Fruit fly (Drosophila melanogaster) whole organism, embryonic: ENCODE results near the gene CG34301.

Experiments
- Blimp-1 ChIP-seq: fragments of 200-800 bp; sonication (Bioruptor generic); optimal IDR thresholded peaks from 3 replicates; lab custom pipeline; 2018; ENCODE audit warnings: missing biosample characterization, missing genetic modification characterization, mild to moderate bottlenecking, moderate library complexity, missing genetic modification reagents
- CG10979 ChIP-seq: fragments of 200-800 bp; sonication (Bioruptor generic); optimal IDR thresholded peaks from 2 replicates; lab custom pipeline; 2018; ENCODE audit warnings: missing biosample characterization, mild to moderate bottlenecking, missing genetic modification characterization, moderate library complexity
- CG11398 ChIP-seq: fragments of 200-800 bp; sonication (Bioruptor generic); optimal IDR thresholded peaks from 2 replicates; lab custom pipeline; 2016; ENCODE audit warnings: missing biosample characterization, missing genetic modification characterization
- CG13296 ChIP-seq: fragments of 200-800 bp; sonication (Bioruptor generic); optimal IDR thresholded peaks from 3 replicates; lab custom pipeline; 2018; ENCODE audit warnings: missing biosample characterization, mild to moderate bottlenecking, missing genetic modification characterization
- CG15073 ChIP-seq: fragments of 200-800 bp; sonication (Bioruptor generic); optimal IDR thresholded peaks from 2 replicates; lab custom pipeline; 2016; ENCODE audit warnings: missing biosample characterization, missing genetic modification characterization
- CG15514 ChIP-seq: fragments of 200-800 bp; sonication (Bioruptor generic); optimal IDR thresholded peaks from 3 replicates; lab custom pipeline; 2017; ENCODE audit warnings: missing biosample characterization, missing genetic modification characterization, mild to moderate bottlenecking, moderate library complexity, missing genetic modification reagents
- CG1603 ChIP-seq: fragments of 200-800 bp; sonication (Bioruptor generic); optimal IDR thresholded peaks from 2 replicates; lab custom pipeline; 2019; ENCODE audit warnings: missing biosample characterization, mild to moderate bottlenecking, missing genetic modification characterization, moderate library complexity
- CG16815 ChIP-seq: fragments of 200-800 bp; sonication (Bioruptor generic); optimal IDR thresholded peaks from 3 replicates; lab custom pipeline; 2017; ENCODE audit warnings: missing biosample characterization, mild to moderate bottlenecking, missing genetic modification characterization
- CG16863 ChIP-seq: fragments of 200-800 bp; sonication (Bioruptor generic); optimal IDR thresholded peaks from 3 replicates; lab custom pipeline; 2016; ENCODE audit warnings: missing biosample characterization, missing genetic modification characterization
- CG17361 ChIP-seq: fragments of 200-800 bp; sonication (Bioruptor generic); IDR thresholded peaks from 3 replicates; pipeline ENCODE4 v1.3.6; 2022; ENCODE audit warnings: missing biosample characterization, missing genetic modification characterization
- CG30431 ChIP-seq: fragments of 200-800 bp; sonication (Bioruptor generic); optimal IDR thresholded peaks from 2 replicates; lab custom pipeline; 2017; ENCODE audit warnings: missing biosample characterization, missing genetic modification characterization
- CG31441 ChIP-seq: fragments of 200-800 bp; sonication (Bioruptor generic); IDR thresholded peaks from 2 replicates; pipeline ENCODE4 v1.3.6; 2022; ENCODE audit warnings: missing biosample characterization, missing genetic modification characterization
- CG34422 ChIP-seq: fragments of 200-800 bp; sonication (Bioruptor generic); IDR thresholded peaks from 3 replicates; pipeline ENCODE4 v1.3.6; 2022; ENCODE audit warnings: missing biosample characterization, missing genetic modification characterization
- CG3995 ChIP-seq: fragments of 200-800 bp; sonication (Bioruptor generic); optimal IDR thresholded peaks from 3 replicates; lab custom pipeline; 2016; ENCODE audit warnings: missing biosample characterization, missing genetic modification characterization
- CG4282 ChIP-seq: fragments of 200-800 bp; sonication (Bioruptor generic); optimal IDR thresholded peaks from 2 replicates; lab custom pipeline; 2016; ENCODE audit warnings: missing biosample characterization, missing genetic modification characterization
- CG4328 ChIP-seq: fragments of 200-800 bp; sonication (Bioruptor generic); optimal IDR thresholded peaks from 3 replicates; lab custom pipeline; 2017; ENCODE audit warnings: missing biosample characterization, missing genetic modification reagents, missing genetic modification characterization
- CG4360 ChIP-seq: fragments of 200-800 bp; sonication (Bioruptor generic); IDR thresholded peaks from 2 replicates; pipeline ENCODE4 v1.3.6; 2022; ENCODE audit warnings: missing biosample characterization, missing genetic modification characterization
- CG4424 ChIP-seq: fragments of 200-800 bp; sonication (Bioruptor generic); optimal IDR thresholded peaks from 3 replicates; lab custom pipeline; 2016; ENCODE audit warnings: missing biosample characterization, missing genetic modification characterization
- CG7928 ChIP-seq: fragments of 200-800 bp; sonication (Bioruptor generic); optimal IDR thresholded peaks from 2 replicates; lab custom pipeline; 2017; ENCODE audit warnings: missing biosample characterization, mild to moderate bottlenecking, missing genetic modification characterization
- CG8924 ChIP-seq: fragments of 200-800 bp; optimal IDR thresholded peaks from 3 replicates; lab custom pipeline; 2019; ENCODE audit warnings: missing biosample characterization, mild to moderate bottlenecking, missing genetic modification characterization, moderate library complexity
- CG9797 ChIP-seq: fragments of 200-800 bp; sonication (Bioruptor generic); optimal IDR thresholded peaks from 3 replicates; lab custom pipeline; 2018; ENCODE audit warnings: missing biosample characterization, mild to moderate bottlenecking, missing genetic modification characterization
- CG9817 ChIP-seq: fragments of 200-800 bp; sonication (Bioruptor generic); optimal IDR thresholded peaks from 2 replicates; lab custom pipeline; 2018; ENCODE audit warnings: missing biosample characterization, mild to moderate bottlenecking, missing genetic modification characterization, moderate library complexity
- CG9876 ChIP-seq: fragments of 200-800 bp; sonication (Bioruptor generic); optimal IDR thresholded peaks from 2 replicates; lab custom pipeline; 2016; ENCODE audit warnings: missing biosample characterization, missing genetic modification characterization
- CHES-1-like ChIP-seq: fragments of 200-800 bp; sonication (Bioruptor generic); optimal IDR thresholded peaks from 2 replicates; lab custom pipeline; 2016; ENCODE audit warnings: missing biosample characterization, missing genetic modification characterization
- D19B ChIP-seq: fragments of 200-800 bp; sonication (Bioruptor generic); optimal IDR thresholded peaks from 2 replicates; lab custom pipeline; 2017; ENCODE audit warnings: missing biosample characterization, mild to moderate bottlenecking, missing genetic modification characterization
- Dbx ChIP-seq: fragments of 200-800 bp; sonication (Bioruptor generic); IDR thresholded peaks from 3 replicates; pipeline ENCODE4 v1.3.6; 2022; ENCODE audit warnings: missing biosample characterization, missing genetic modification characterization
- Hmx ChIP-seq: fragments of 200-800 bp; sonication (Bioruptor generic); optimal IDR thresholded peaks from 2 replicates; lab custom pipeline; 2016; ENCODE audit warnings: missing biosample characterization, missing genetic modification characterization
- Hsf ChIP-seq: fragments of 200-800 bp; sonication (Bioruptor generic); optimal IDR thresholded peaks from 3 replicates; lab custom pipeline; 2016; ENCODE audit warnings: missing biosample characterization, missing genetic modification characterization
- Lpt ChIP-seq: fragments of >200 bp; optimal IDR thresholded peaks from 2 replicates; lab custom pipeline; 2018; ENCODE audit warnings: missing biosample characterization, missing genetic modification characterization
- Myb ChIP-seq: fragments of 200-800 bp; sonication (Bioruptor generic); optimal IDR thresholded peaks from 2 replicates; lab custom pipeline; 2016; ENCODE audit warnings: missing biosample characterization, missing genetic modification characterization
- Neu2 ChIP-seq: fragments of 200-800 bp; sonication (Bioruptor generic); optimal IDR thresholded peaks from 3 replicates; lab custom pipeline; 2016; ENCODE audit warnings: missing biosample characterization, missing genetic modification characterization, borderline replicate concordance
- Ptx1 ChIP-seq: fragments of 200-800 bp; sonication (Bioruptor generic); IDR thresholded peaks from 2 replicates; pipeline ENCODE4 v1.3.6; 2022; ENCODE audit warnings: missing biosample characterization, missing genetic modification characterization
- abd-A ChIP-seq: fragments of 200-800 bp; sonication (Bioruptor generic); optimal IDR thresholded peaks from 3 replicates; lab custom pipeline; 2019; ENCODE audit warnings: missing biosample characterization, mild to moderate bottlenecking, missing genetic modification characterization, moderate library complexity
- ac ChIP-seq: fragments of 200-800 bp; sonication (Bioruptor generic); optimal IDR thresholded peaks from 3 replicates; lab custom pipeline; 2017; ENCODE audit warnings: missing biosample characterization, mild to moderate bottlenecking, missing genetic modification characterization
- aop ChIP-seq: fragments of 200-800 bp; sonication (Bioruptor generic); IDR thresholded peaks from 2 replicates; pipeline ENCODE4 v1.3.6; 2022; ENCODE audit warnings: missing biosample characterization, missing genetic modification characterization
- ara ChIP-seq: fragments of 200-800 bp; sonication (Bioruptor generic); IDR thresholded peaks from 2 replicates; pipeline ENCODE4 v1.3.6; 2022; ENCODE audit warnings: missing biosample characterization, missing genetic modification characterization
- ase ChIP-seq: fragments of 200-800 bp; sonication (Bioruptor generic); IDR thresholded peaks from 3 replicates; pipeline ENCODE4 v1.3.6; 2022; ENCODE audit warnings: missing biosample characterization, missing genetic modification characterization
- croc ChIP-seq: fragments of 200-800 bp; sonication (Bioruptor generic); conservative IDR thresholded peaks from 3 replicates; pipeline ENCODE4 v1.3.6; 2022; ENCODE audit warnings: missing biosample characterization, missing genetic modification characterization
- dpn ChIP-seq, 2 experiments: fragments of 200-800 bp; sonication (Bioruptor generic); optimal IDR thresholded peaks; 3 replicates each; lab custom pipeline; 2016; ENCODE audit warnings: missing biosample characterization in 2 of 2, missing genetic modification characterization in 2 of 2
- dysf ChIP-seq: fragments of 200-800 bp; sonication (Bioruptor generic); IDR thresholded peaks from 3 replicates; pipeline ENCODE4 v1.3.6; 2022; ENCODE audit warnings: missing biosample characterization, missing genetic modification characterization
- emc ChIP-seq: fragments of 200-800 bp; sonication (Bioruptor generic); optimal IDR thresholded peaks from 2 replicates; lab custom pipeline; 2016; ENCODE audit warnings: missing biosample characterization, missing genetic modification characterization
- fd3F ChIP-seq: fragments of 200-800 bp; sonication (Bioruptor generic); optimal IDR thresholded peaks from 2 replicates; lab custom pipeline; 2018; ENCODE audit warnings: missing biosample characterization, mild to moderate bottlenecking, missing genetic modification characterization, moderate library complexity
- lbe ChIP-seq: fragments of 200-800 bp; sonication (Bioruptor generic); optimal IDR thresholded peaks from 2 replicates; lab custom pipeline; 2016; ENCODE audit warnings: missing biosample characterization, mild to moderate bottlenecking, missing genetic modification characterization
- lmd ChIP-seq: fragments of 200-800 bp; sonication (Bioruptor generic); IDR thresholded peaks from 2 replicates; pipeline ENCODE4 v1.3.6; 2022; ENCODE audit warnings: missing biosample characterization, missing genetic modification characterization
- mam ChIP-seq: fragments of 200-800 bp; sonication (Bioruptor generic); optimal IDR thresholded peaks from 3 replicates; lab custom pipeline; 2016; ENCODE audit warnings: missing biosample characterization, missing genetic modification characterization
- mirr ChIP-seq: fragments of 200-800 bp; sonication (Bioruptor generic); optimal IDR thresholded peaks from 3 replicates; lab custom pipeline; 2018; ENCODE audit warnings: missing biosample characterization, mild to moderate bottlenecking, missing genetic modification characterization
- nerfin-1 ChIP-seq: fragments of 200-800 bp; sonication (Bioruptor generic); optimal IDR thresholded peaks from 3 replicates; lab custom pipeline; 2019; ENCODE audit warnings: missing biosample characterization, mild to moderate bottlenecking, missing genetic modification characterization, moderate library complexity
- otp ChIP-seq: fragments of 200-800 bp; sonication (Bioruptor generic); IDR thresholded peaks from 3 replicates; pipeline ENCODE4, ENCODE4 v1.3.6; 2022; ENCODE audit warnings: missing biosample characterization, missing genetic modification characterization
- slbo ChIP-seq: fragments of 200-800 bp; sonication (Bioruptor generic); IDR thresholded peaks from 2 replicates; pipeline ENCODE4 v1.3.6; 2022; ENCODE audit warnings: missing biosample characterization, missing genetic modification characterization
- tna ChIP-seq: fragments of 200-800 bp; sonication (Bioruptor generic); IDR thresholded peaks from 2 replicates; pipeline ENCODE4 v1.3.6; 2022; ENCODE audit warnings: missing biosample characterization, missing genetic modification characterization; ENCODE audit not compliant: partially characterized antibody
- wor ChIP-seq: fragments of 200-800 bp; sonication (Bioruptor generic); IDR thresholded peaks from 2 replicates; pipeline ENCODE4 v1.3.6; 2022; ENCODE audit warnings: missing biosample characterization, missing genetic modification characterization

CG34301 gene

DNA sequence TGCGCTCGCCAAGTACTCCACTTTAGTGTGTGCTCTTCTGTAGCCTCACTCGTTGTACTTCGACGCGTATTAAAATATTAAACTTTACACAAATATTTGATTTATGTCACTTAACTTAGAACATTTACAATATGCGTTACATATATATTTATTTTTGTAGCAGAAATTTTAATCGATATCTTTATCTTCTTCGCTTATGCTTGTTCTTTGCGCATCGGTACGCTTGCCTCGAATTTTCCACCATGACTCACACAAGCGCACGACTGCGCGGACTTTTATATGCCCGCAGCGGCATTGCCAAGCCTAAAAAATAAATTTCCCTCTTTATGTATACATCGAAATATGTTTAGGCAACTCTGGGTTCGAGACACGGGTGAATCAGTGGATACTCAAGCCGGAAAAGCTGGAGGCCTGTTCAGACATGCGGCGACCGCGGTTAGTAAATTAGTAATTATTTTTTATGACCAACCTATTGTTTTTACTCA, 47.2 kb downstream of the CG34301 start, which contains the start of gene aqz (continued):
- 0 out of 2 replicates have a peak, but pooled peaks have one; percentile 42 for TF ChIP-seq aop
- peak; percentile 52; the same call in 1 of the 3 replicates for TF ChIP-seq CG17361 (GFP tag; lab: Robert Waterston, UW)
- no peak for TF ChIP-seq croc
- no peak for TF ChIP-seq Hmx (GFP tag; lab: Kevin White, UChicago)
- no peak for TF ChIP-seq fd3F (GFP tag; lab: Kevin White, UChicago)
- TF ChIP-seq otp (GFP tag; lab: Robert Waterston, UW), result no peak
- TF ChIP-seq Lpt (GFP tag; lab: Kevin White, UChicago), result no peak
- TF ChIP-seq Ptx1 (GFP tag; lab: Robert Waterston, UW), result peak; percentile 51
- TF ChIP-seq CG9817 (tag; lab: Kevin White, UChicago), result peak; percentile 66
- no peak for TF ChIP-seq abd-A
- TF ChIP-seq CG4328 (GFP tag; lab: Kevin White, UChicago), result no peak
- TF ChIP-seq lmd, result no peak; the same call in 1 of the 2 replicates
- TF ChIP-seq mam (GFP tag; lab: Kevin White, UChicago), result peak; percentile 64
- no peak for TF ChIP-seq CG4282 (GFP tag; lab: Kevin White, UChicago)
- TF ChIP-seq ase (GFP tag; lab: Robert Waterston, UW), result no peak
- peak; percentile 73 for TF ChIP-seq CHES-1-like
- peak; percentile 74 for TF ChIP-seq mirr
- peak; percentile 53 for TF ChIP-seq CG11398
- TF ChIP-seq dpn (GFP tag; optimal IDR thresholded peaks at IDR 0.05; lab: Kevin White, UChicago), result peak; percentile 56 to 58
- peak; percentile 32 for TF ChIP-seq CG4424 (GFP tag; lab: Kevin White, UChicago)
- peak; percentile 91 for TF ChIP-seq Neu2 (GFP tag; lab: Kevin White, UChicago)
- TF ChIP-seq Dbx (GFP tag; lab: Robert Waterston, UW), result peak; percentile 77
- TF ChIP-seq CG4360 (GFP tag; lab: Robert Waterston, UW), result peak; percentile 50
- TF ChIP-seq slbo, result peak; percentile 74
- no peak for TF ChIP-seq emc (GFP tag; lab: Kevin White, UChicago)
- TF ChIP-seq D19B, result peak; percentile 8
- peak; percentile 70 for TF ChIP-seq ara (GFP tag; lab: Robert Waterston, UW)
- peak; percentile 93 for TF ChIP-seq CG15514 (GFP tag; lab: Kevin White, UChicago)
- peak; percentile 40 for TF ChIP-seq CG9876
- TF ChIP-seq CG34422, result peak; percentile 76; the same call in 2 of the 3 replicates
- TF ChIP-seq wor (GFP tag; lab: Robert Waterston, UW), result no peak
- TF ChIP-seq CG16863 (GFP tag; lab: Kevin White, UChicago), result peak; percentile 33
- peak; percentile 84 for TF ChIP-seq CG8924
- TF ChIP-seq CG10979, result peak; percentile 37
- TF ChIP-seq Myb (GFP tag; lab: Kevin White, UChicago), result peak; percentile 92
- no peak for TF ChIP-seq CG15073 (GFP tag; lab: Kevin White, UChicago)
- TF ChIP-seq CG1603 (tag; lab: Kevin White, UChicago), result peak; percentile 94
- no peak for TF ChIP-seq CG16815 (GFP tag; lab: Kevin White, UChicago)
- TF ChIP-seq CG30431, result peak; percentile 24
- TF ChIP-seq lbe (GFP tag; lab: Kevin White, UChicago), result no peak
- peak; percentile 87 for TF ChIP-seq CG9797 (GFP tag; lab: Kevin White, UChicago)
- TF ChIP-seq CG31441, result peak; percentile 39
- peak; percentile 36; the same call in 1 of the 2 replicates for TF ChIP-seq tna (GFP tag; lab: Robert Waterston, UW)
- peak; percentile 27 for TF ChIP-seq CG7928
- no peak for TF ChIP-seq Blimp-1
- no peak for TF ChIP-seq CG3995 (GFP tag; lab: Kevin White, UChicago)
- peak; percentile 59; the same call in 1 of the 3 replicates for TF ChIP-seq dysf (GFP tag; lab: Robert Waterston, UW)
- peak; percentile 46 for TF ChIP-seq nerfin-1 (tag; lab: Kevin White, UChicago)
- TF ChIP-seq CG13296 (GFP tag; lab: Kevin White, UChicago), result peak; percentile 69
- peak; percentile 45 for TF ChIP-seq Hsf
- no peak for TF ChIP-seq ac
